Worm (Caenorhabditis elegans) whole organism, young adult: ENCODE measurements around the gene C49C8.5.

Experiments used
- B0035.1 ChIP-seq: sonication (generic microtip); optimal IDR thresholded peaks from 2 replicates; lab custom pipeline; 2016; ENCODE audit warnings: missing genetic modification characterization, mild to moderate bottlenecking, missing compliant biosample characterization, missing genotype, missing genetic modification reagents
- C06A6.2 ChIP-seq: fragments of 200-800 bp; sonication (Bioruptor generic); conservative IDR thresholded peaks from 2 replicates; pipeline ENCODE4 v1.3.6; 2022; ENCODE audit warnings: missing genetic modification characterization, missing compliant biosample characterization
- C17E4.6 ChIP-seq: fragments of 200-800 bp; sonication (Bioruptor generic); IDR thresholded peaks from 2 replicates; pipeline ENCODE4 v1.3.6; 2022; ENCODE audit warnings: missing genetic modification reagents, missing genetic modification characterization, missing compliant biosample characterization
- D2030.7 ChIP-seq: fragments of 200-800 bp; sonication (Bioruptor generic); IDR thresholded peaks from 2 replicates; pipeline ENCODE4 v1.3.6; 2022; ENCODE audit warnings: missing genetic modification reagents, missing genetic modification characterization, missing compliant biosample characterization
- F10E7.11 ChIP-seq: sonication (generic microtip); optimal IDR thresholded peaks from 2 replicates; lab custom pipeline; 2017; ENCODE audit warnings: mild to moderate bottlenecking, missing genetic modification characterization, moderate library complexity, missing compliant biosample characterization
- F22D6.2 ChIP-seq: sonication (generic microtip); optimal IDR thresholded peaks from 2 replicates; lab custom pipeline; 2016; ENCODE audit warnings: mild to moderate bottlenecking, missing genetic modification characterization, missing compliant biosample characterization
- F23B12.7 ChIP-seq: sonication (generic microtip); optimal IDR thresholded peaks from 2 replicates; lab custom pipeline; 2017; ENCODE audit warnings: missing genetic modification characterization, mild to moderate bottlenecking, missing compliant biosample characterization, antibody characterized with exemption, moderate library complexity; ENCODE audit not compliant: insufficient read depth
- F37B4.10 ChIP-seq: fragments of 200-800 bp; sonication (Bioruptor generic); IDR thresholded peaks from 2 replicates; pipeline ENCODE4 v1.3.6; 2022; ENCODE audit warnings: missing genetic modification characterization, missing compliant biosample characterization
- F49E8.2 ChIP-seq: sonication (generic microtip); optimal IDR thresholded peaks from 3 replicates; lab custom pipeline; 2017; ENCODE audit warnings: missing genetic modification characterization, mild to moderate bottlenecking, missing compliant biosample characterization, antibody characterized with exemption, moderate library complexity; ENCODE audit not compliant: insufficient read depth
- F55B11.4 ChIP-seq: sonication (generic microtip); optimal IDR thresholded peaks from 2 replicates; lab custom pipeline; 2016; ENCODE audit warnings: missing compliant biosample characterization, missing genetic modification characterization, borderline replicate concordance; ENCODE audit not compliant: insufficient read depth
- Y53F4B.3 ChIP-seq: fragments of 200-800 bp; sonication (Bioruptor generic); IDR thresholded peaks from 2 replicates; pipeline ENCODE4 v1.3.6; 2022; ENCODE audit warnings: missing genetic modification reagents, missing genetic modification characterization, missing compliant biosample characterization
- Y53G8AR.9 ChIP-seq: fragments of 200-800 bp; sonication (Bioruptor generic); conservative IDR thresholded peaks from 2 replicates; pipeline ENCODE4 v1.3.6; 2022; ENCODE audit warnings: missing genetic modification reagents, missing genetic modification characterization, missing compliant biosample characterization
- Y79H2A.3 ChIP-seq: fragments of 200-800 bp; sonication (Bioruptor generic); conservative IDR thresholded peaks from 2 replicates; pipeline ENCODE4 v1.3.6; 2022; ENCODE audit warnings: missing genetic modification reagents, missing genetic modification characterization, missing compliant biosample characterization
- aptf-3 ChIP-seq: fragments of 200-800 bp; sonication (Bioruptor generic); IDR thresholded peaks from 2 replicates; pipeline ENCODE4 v1.3.6; 2022; ENCODE audit warnings: missing genetic modification characterization, missing compliant biosample characterization
- attf-3 ChIP-seq: fragments of 200-800 bp; sonication (Bioruptor generic); conservative IDR thresholded peaks from 2 replicates; pipeline ENCODE4 v1.3.6; 2022; ENCODE audit warnings: missing genetic modification reagents, missing genetic modification characterization, missing compliant biosample characterization
- attf-6 ChIP-seq: fragments of 200-800 bp; sonication (Bioruptor generic); IDR thresholded peaks from 2 replicates; pipeline ENCODE4 v1.3.6; 2022; ENCODE audit warnings: missing genetic modification reagents, missing genetic modification characterization, missing compliant biosample characterization
- bed-2 ChIP-seq: fragments of 200-800 bp; sonication (Bioruptor generic); IDR thresholded peaks from 2 replicates; pipeline ENCODE4 v1.3.6; 2022; ENCODE audit warnings: missing genetic modification reagents, missing genetic modification characterization, missing compliant biosample characterization
- ceh-58 ChIP-seq: fragments of 200-800 bp; sonication (Bioruptor generic); IDR thresholded peaks from 2 replicates; pipeline ENCODE4 v1.3.6; 2022; ENCODE audit warnings: missing genetic modification characterization, missing compliant biosample characterization
- ceh-91 ChIP-seq: fragments of 200-800 bp; sonication (Bioruptor generic); IDR thresholded peaks from 2 replicates; pipeline ENCODE4 v1.3.6; 2022; ENCODE audit warnings: missing genetic modification reagents, missing genetic modification characterization, missing compliant biosample characterization
- efl-1 ChIP-seq: fragments of 150-350 bp; optimal IDR thresholded peaks from 2 replicates; lab custom pipeline; 2014; ENCODE audit warnings: missing biosample characterization, missing genetic modification reagents, missing genetic modification characterization
- egl-44 ChIP-seq: fragments of 200-800 bp; sonication (Bioruptor generic); IDR thresholded peaks from 2 replicates; pipeline ENCODE4 v1.3.6; 2022; ENCODE audit warnings: missing genetic modification reagents, missing genetic modification characterization, missing compliant biosample characterization
- egrh-3 ChIP-seq: fragments of 200-800 bp; sonication (Bioruptor generic); IDR thresholded peaks from 2 replicates; pipeline ENCODE4 v1.3.6; 2022; ENCODE audit warnings: missing genetic modification reagents, missing genetic modification characterization, missing compliant biosample characterization
- ekl-4 ChIP-seq: fragments of 200-800 bp; sonication (Bioruptor generic); IDR thresholded peaks from 2 replicates; pipeline ENCODE4 v1.3.6; 2022; ENCODE audit warnings: missing genetic modification reagents, missing genetic modification characterization, missing compliant biosample characterization
- fkh-3 ChIP-seq: sonication (generic microtip); optimal IDR thresholded peaks from 2 replicates; lab custom pipeline; 2016; ENCODE audit warnings: mild to moderate bottlenecking, missing genetic modification characterization, missing compliant biosample characterization
- hmg-20 ChIP-seq: fragments of 200-800 bp; sonication (Bioruptor generic); IDR thresholded peaks from 2 replicates; pipeline ENCODE4 v1.3.6; 2022; ENCODE audit warnings: missing genetic modification reagents, missing genetic modification characterization, missing compliant biosample characterization
- hrde-1 ChIP-seq: sonication (generic microtip); optimal IDR thresholded peaks from 2 replicates; lab custom pipeline; 2016; ENCODE audit warnings: missing genetic modification characterization, mild to moderate bottlenecking, missing compliant biosample characterization, moderate library complexity, missing genotype, missing genetic modification reagents, borderline replicate concordance
- hsf-1 ChIP-seq: fragments of 200-800 bp; sonication (Bioruptor generic); IDR thresholded peaks from 2 replicates; pipeline ENCODE4 v1.3.6; 2022; ENCODE audit warnings: missing genetic modification reagents, missing genetic modification characterization, missing compliant biosample characterization
- lin-40 ChIP-seq: sonication (generic microtip); optimal IDR thresholded peaks from 2 replicates; lab custom pipeline; 2016; ENCODE audit warnings: missing genetic modification characterization, mild to moderate bottlenecking, missing compliant biosample characterization, missing genotype, missing genetic modification reagents
- lin-54 ChIP-seq: fragments of 200-800 bp; sonication (Bioruptor generic); optimal IDR thresholded peaks from 2 replicates; lab custom pipeline; 2018; ENCODE audit warnings: mild to moderate bottlenecking, missing genetic modification characterization, missing compliant biosample characterization
- lir-1 ChIP-seq: fragments of 200-800 bp; sonication (Bioruptor generic); conservative IDR thresholded peaks from 2 replicates; pipeline ENCODE4 v1.3.6; 2022; ENCODE audit warnings: missing genetic modification reagents, missing genetic modification characterization, missing compliant biosample characterization
- lsl-1 ChIP-seq: fragments of 200-800 bp; sonication (Bioruptor generic); optimal IDR thresholded peaks from 2 replicates; lab custom pipeline; 2018; ENCODE audit warnings: mild to moderate bottlenecking, missing genetic modification characterization, moderate library complexity, missing compliant biosample characterization
- madf-3 ChIP-seq: fragments of 200-800 bp; sonication (Bioruptor generic); IDR thresholded peaks from 2 replicates; pipeline ENCODE4 v1.3.6; 2022; ENCODE audit warnings: missing genetic modification reagents, missing genetic modification characterization, missing compliant biosample characterization
- mcd-1 ChIP-seq: fragments of 200-800 bp; sonication (Bioruptor generic); IDR thresholded peaks from 2 replicates; pipeline ENCODE4 v1.3.6; 2022; ENCODE audit warnings: missing genetic modification reagents, missing genetic modification characterization, missing compliant biosample characterization
- nhr-27 ChIP-seq: fragments of 200-800 bp; sonication (Bioruptor generic); optimal IDR thresholded peaks from 2 replicates; lab custom pipeline; 2018; ENCODE audit warnings: mild to moderate bottlenecking, missing genetic modification characterization, moderate library complexity, missing compliant biosample characterization
- pbrm-1 ChIP-seq: fragments of 200-800 bp; sonication (Bioruptor generic); IDR thresholded peaks from 2 replicates; pipeline ENCODE4 v1.3.6; 2022; ENCODE audit warnings: missing genetic modification reagents, missing genetic modification characterization, missing compliant biosample characterization
- repo-1 ChIP-seq: sonication (generic microtip); optimal IDR thresholded peaks from 2 replicates; lab custom pipeline; 2017; ENCODE audit warnings: mild to moderate bottlenecking, missing genetic modification characterization, missing compliant biosample characterization
- snpc-1.1 ChIP-seq: sonication (generic microtip); optimal IDR thresholded peaks from 2 replicates; lab custom pipeline; 2017; ENCODE audit warnings: missing genetic modification characterization, mild to moderate bottlenecking, missing compliant biosample characterization, antibody characterized with exemption, moderate library complexity, missing genotype, missing genetic modification reagents; ENCODE audit not compliant: insufficient read depth
- snpc-1.3 ChIP-seq: sonication (generic microtip); optimal IDR thresholded peaks from 2 replicates; lab custom pipeline; 2017; ENCODE audit warnings: missing genetic modification characterization, mild to moderate bottlenecking, missing compliant biosample characterization, antibody characterized with exemption, moderate library complexity, missing genotype, missing genetic modification reagents; ENCODE audit not compliant: insufficient read depth
- snpc-4 ChIP-seq, 5 experiments: fragments of 150-350 bp in 1 of 5; sonication (generic microtip) in 4 of 5; optimal IDR thresholded peaks; 2 replicates each; lab custom pipeline; 2014 to 2018; ENCODE audit warnings: missing genetic modification characterization in 5 of 5, missing biosample characterization in 3 of 5, antibody characterized with exemption in 2 of 5, mild to moderate bottlenecking in 2 of 5, missing compliant biosample characterization in 2 of 5, missing genotype in 2 of 5, moderate library complexity in 2 of 5, missing genetic modification reagents in 1 of 5
- ztf-18 ChIP-seq: sonication (generic microtip); optimal IDR thresholded peaks from 2 replicates; lab custom pipeline; 2016; ENCODE audit warnings: missing genotype, mild to moderate bottlenecking, missing genetic modification characterization, missing compliant biosample characterization

Gene C49C8.5

ce11 chrIV:8653592-8653991, at the start of gene C49C8.5:
Gene C49C8.5, minus strand, starts transcription at chrIV:8653664.
- TF ChIP-seq lsl-1 (no peak), aptf-3 (GFP tag; lab: Robert Waterston, UW) (no peak), F37B4.10 (GFP tag; lab: Robert Waterston, UW) (no peak)

- no peak for TF ChIP-seq Y53F4B.3 (GFP tag; lab: Robert Waterston, UW)
- TF ChIP-seq B0035.1 (tag; lab: Kevin White, UChicago), result no peak
- TF ChIP-seq attf-3 (GFP tag; lab: Robert Waterston, UW), result no peak
- no peak for TF ChIP-seq F23B12.7 (tag; lab: Kevin White, UChicago)
- no peak for TF ChIP-seq F22D6.2
- no peak for TF ChIP-seq fkh-3 (tag; lab: Kevin White, UChicago)
- TF ChIP-seq lir-1, result no peak
- no peak for TF ChIP-seq snpc-4 (GFP tag; optimal IDR thresholded peaks at IDR 0.05; lab: Kevin White, UChicago)
- TF ChIP-seq snpc-4 (tag; optimal IDR thresholded peaks at IDR 0.05; lab: Kevin White, UChicago), result no peak
- TF ChIP-seq hrde-1 (tag; lab: Kevin White, UChicago), result no peak
- TF ChIP-seq Y53G8AR.9 (GFP tag; lab: Robert Waterston, UW), result no peak
- TF ChIP-seq ceh-91, result no peak
- no peak for TF ChIP-seq egrh-3 (GFP tag; lab: Robert Waterston, UW)
- TF ChIP-seq lin-54 (GFP tag; lab: Kevin White, UChicago), result no peak
- TF ChIP-seq egl-44 (GFP tag; lab: Robert Waterston, UW), result no peak
Observed at ce11 chrIV:8697436-8697835, 44.0 kb upstream of the C49C8.5 start, which contains the start of gene ttll-11. Gene ttll-11, plus strand, starts transcription at chrIV:8697736.

- TF ChIP-seq ztf-18 (tag; lab: Kevin White, UChicago) (peak; percentile 5), hmg-20 (GFP tag; lab: Robert Waterston, UW) (no peak), Y53G8AR.9 (GFP tag; lab: Robert Waterston, UW) (no peak), snpc-1.3 (no peak), snpc-1.1 (tag; lab: Kevin White, UChicago) (no peak)
Observed at ce11 chrIV:8691486-8691885, 38.0 kb upstream of the C49C8.5 start, which contains the start of the genes hst-1 and ints-6. Gene hst-1, minus strand, starts transcription at chrIV:8691513. Gene ints-6, plus strand, starts transcription at chrIV:8691745.

ce11 chrIV:8687605-8688191, 34.2 kb upstream of the C49C8.5 start, which contains the start of gene snrp-3:
Gene snrp-3, minus strand, starts transcription at chrIV:8687810.
- TF ChIP-seq lin-54 (GFP tag; lab: Kevin White, UChicago) (peak; percentile 95), Y79H2A.3 (0 out of 2 replicates have a peak, but pooled peaks have one; percentile 44), D2030.7 (peak; percentile 71), F55B11.4 (no peak), ekl-4 (GFP tag; lab: Robert Waterston, UW) (peak; percentile 52; the same call in 1 of the 2 replicates), attf-6 (GFP tag; lab: Robert Waterston, UW) (no peak), F49E8.2 (tag; lab: Kevin White, UChicago) (peak; percentile 10), ceh-58 (no peak), mcd-1 (GFP tag; lab: Robert Waterston, UW) (peak; percentile 76), hmg-20 (GFP tag; lab: Robert Waterston, UW) (peak; percentile 73), C06A6.2 (GFP tag; lab: Robert Waterston, UW) (0 out of 2 replicates have a peak, but pooled peaks have one; percentile 34), madf-3 (GFP tag; lab: Robert Waterston, UW) (0 out of 2 replicates have a peak, but pooled peaks have one; percentile 31), hsf-1 (GFP tag; lab: Robert Waterston, UW) (peak; percentile 32; the same call in 1 of the 2 replicates), nhr-27 (tag; lab: Kevin White, UChicago) (no peak), lin-40 (peak; percentile 81), repo-1 (peak; percentile 25), attf-3 (GFP tag; lab: Robert Waterston, UW) (peak; percentile 59; the same call in 1 of the 2 replicates), efl-1 (peak; percentile 69), C17E4.6 (GFP tag; lab: Robert Waterston, UW) (no peak), F10E7.11 (tag; lab: Kevin White, UChicago) (no peak), bed-2 (GFP tag; lab: Robert Waterston, UW) (no peak), pbrm-1 (GFP tag; lab: Robert Waterston, UW) (peak; percentile 43; the same call in 1 of the 2 replicates)
